Worm (Caenorhabditis elegans): Measurements from ENCODE around the gene T04H1.13.

ce11 chrV:12199474-12199873, 45.4 kb downstream of the T04H1.13 start:
- TF ChIP-seq nhr-12 (tag; optimal IDR thresholded peaks at IDR 0.05) (no peak), nhr-11 (tag; optimal IDR thresholded peaks at IDR 0.05) (no peak), blmp-1 (tag; optimal IDR thresholded peaks at IDR 0.05; ENCODE audit: insufficient read depth) (no peak), nhr-237 (tag; optimal IDR thresholded peaks at IDR 0.05) (no peak), snpc-4 (tag; optimal IDR thresholded peaks at IDR 0.05) (no peak), unc-55 (GFP tag; optimal IDR thresholded peaks at IDR 0.05) (no peak), crh-2 (tag; optimal IDR thresholded peaks at IDR 0.05) (no peak)
